Worm (Caenorhabditis elegans): ENCODE measurements around the gene Y72A10A.1.

The Y72A10A.1 gene

ce11 chrX:6103297-6103696, 34.8 kb downstream of the Y72A10A.1 start, which contains the start of gene C15H9.11:
C15H9.11 (minus strand) TSS chrX:6103397.
- TF ChIP-seq ceh-63 (GFP tag; optimal IDR thresholded peaks at IDR 0.05) (no peak), ces-1 (GFP tag; optimal IDR thresholded peaks at IDR 0.05) (no peak), isw-1 (GFP tag; IDR thresholded peaks at IDR 0.05) (no peak), pax-3 (tag; optimal IDR thresholded peaks at IDR 0.05) (no peak), ztf-4 (tag; optimal IDR thresholded peaks at IDR 0.05) (no peak), unc-130 (tag; optimal IDR thresholded peaks at IDR 0.05) (no peak), nhr-71 (tag; optimal IDR thresholded peaks at IDR 0.05) (no peak), tlp-1 (tag; optimal IDR thresholded peaks at IDR 0.05) (no peak), pag-3 (tag; optimal IDR thresholded peaks at IDR 0.05; ENCODE audit: borderline replicate concordance, insufficient read depth) (no peak), F16B12.6 (tag; optimal IDR thresholded peaks at IDR 0.05) (no peak), efl-3 (GFP tag; optimal IDR thresholded peaks at IDR 0.05) (no peak), grh-1 (GFP tag; IDR thresholded peaks at IDR 0.05) (no peak), ets-5 (GFP tag; IDR thresholded peaks at IDR 0.05) (no peak), hpl-2 (GFP tag; optimal IDR thresholded peaks at IDR 0.05) (no peak), ceh-8 (GFP tag; optimal IDR thresholded peaks at IDR 0.05) (no peak), nhr-85 (tag) (no peak)

ce11 chrX:6100395-6101099, 37.6 kb downstream of the Y72A10A.1 start:
- TF ChIP-seq nhr-90 (tag; optimal IDR thresholded peaks at IDR 0.05; ENCODE audit: poor library complexity) (no peak), egl-13 (tag; optimal IDR thresholded peaks at IDR 0.05) (no peak), fkh-4 (tag; optimal IDR thresholded peaks at IDR 0.05; ENCODE audit: borderline replicate concordance) (no peak), aha-1 (tag; optimal IDR thresholded peaks at IDR 0.05) (no peak), rnt-1 (tag; optimal IDR thresholded peaks at IDR 0.05) (no peak), efl-1 (optimal IDR thresholded peaks at IDR 0.05) (no peak), efl-1 (GFP tag; optimal IDR thresholded peaks at IDR 0.05 in 1 of 2) (peak in 1 of 2 experiments; percentile 56), pqm-1 (tag; optimal IDR thresholded peaks at IDR 0.05) (no peak), elt-2 (tag; optimal IDR thresholded peaks at IDR 0.05) (peak; percentile 0), blmp-1 (tag; optimal IDR thresholded peaks at IDR 0.05) (peak; percentile 83)

ce11 chrX:6098420-6098819, 39.7 kb downstream of the Y72A10A.1 start:
- TF ChIP-seq elt-2 (tag; optimal IDR thresholded peaks at IDR 0.05) (peak; percentile 30), alr-1 (tag; optimal IDR thresholded peaks at IDR 0.05; ENCODE audit: borderline replicate concordance) (no peak), isw-1 (GFP tag; IDR thresholded peaks at IDR 0.05) (no peak), pqm-1 (tag; optimal IDR thresholded peaks at IDR 0.05) (peak; percentile 44)

ce11 chrX:6097551-6097950, 40.6 kb downstream of the Y72A10A.1 start, which contains the start of gene C15H9.4:
C15H9.4 (plus strand) TSS chrX:6097643.
- TF ChIP-seq nhr-19 (GFP tag; conservative IDR thresholded peaks at IDR 0.05) (peak; percentile 41; the same call in 1 of the 2 replicates), swsn-7 (tag; optimal IDR thresholded peaks at IDR 0.05) (peak; percentile 62), lin-15B (tag; optimal IDR thresholded peaks at IDR 0.05) (no peak), pqm-1 (tag; optimal IDR thresholded peaks at IDR 0.05) (no peak), lir-3 (tag; optimal IDR thresholded peaks at IDR 0.05; ENCODE audit: poor library complexity) (no peak), nhr-71 (tag; optimal IDR thresholded peaks at IDR 0.05) (peak; percentile 69), sup-37 (GFP tag; optimal IDR thresholded peaks at IDR 0.05) (no peak), jun-1 (tag; optimal IDR thresholded peaks at IDR 0.05) (no peak), ama-1 (optimal IDR thresholded peaks at IDR 0.05) (no peak), nhr-76 (tag; optimal IDR thresholded peaks at IDR 0.05) (no peak), grh-1 (GFP tag; IDR thresholded peaks at IDR 0.05) (no peak), lin-39 (tag; optimal IDR thresholded peaks at IDR 0.05) (no peak), nhr-12 (tag; optimal IDR thresholded peaks at IDR 0.05) (no peak), ces-1 (GFP tag; optimal IDR thresholded peaks at IDR 0.05) (no peak), nhr-47 (tag; optimal IDR thresholded peaks at IDR 0.05) (peak; percentile 61), mef-2 (tag; optimal IDR thresholded peaks at IDR 0.05) (no peak), hlh-17 (GFP tag; optimal IDR thresholded peaks at IDR 0.05; ENCODE audit: borderline replicate concordance) (no peak), unc-130 (tag; optimal IDR thresholded peaks at IDR 0.05) (peak; percentile 44), zag-1 (tag; optimal IDR thresholded peaks at IDR 0.05) (no peak), snpc-4 (tag; optimal IDR thresholded peaks at IDR 0.05) (no peak), nhr-11 (tag; optimal IDR thresholded peaks at IDR 0.05) (no peak), ztf-4 (tag; optimal IDR thresholded peaks at IDR 0.05) (no peak), irx-1 (tag; optimal IDR thresholded peaks at IDR 0.05) (no peak), lin-35 (GFP tag; optimal IDR thresholded peaks at IDR 0.05) (peak; percentile 18 to 24), nhr-85 (tag) (peak; percentile 54), C34B4.2 (tag; optimal IDR thresholded peaks at IDR 0.05) (no peak), unc-30 (tag; optimal IDR thresholded peaks at IDR 0.05) (no peak)

Measured in whole organism, L1 larva.